Worm (Caenorhabditis elegans) whole organism, L4 larva: ENCODE measurements around the gene T23F2.5.

Experiments
- D1046.2 ChIP-seq: fragments of 200-800 bp; sonication (Bioruptor generic); IDR thresholded peaks from 2 replicates; pipeline ENCODE4 v1.3.6; 2022; ENCODE audit warnings: missing genetic modification characterization, missing compliant biosample characterization
- F10B5.3 ChIP-seq: sonication (generic microtip); optimal IDR thresholded peaks from 2 replicates; lab custom pipeline; 2016; ENCODE audit warnings: mild to moderate bottlenecking, missing genetic modification characterization, missing compliant biosample characterization
- F37D6.2 ChIP-seq: sonication (generic microtip); optimal IDR thresholded peaks from 2 replicates; lab custom pipeline; 2016; ENCODE audit warnings: mild to moderate bottlenecking, missing genetic modification characterization, missing compliant biosample characterization
- F44E2.7 ChIP-seq: fragments of 200-800 bp; sonication (Bioruptor generic); IDR thresholded peaks from 2 replicates; pipeline ENCODE4 v2.1.2; 2022; ENCODE audit warnings: missing genetic modification characterization, missing compliant biosample characterization
- R02D3.7 ChIP-seq: fragments of 150-350 bp; sonication (generic microtip); optimal IDR thresholded peaks from 3 replicates; lab custom pipeline; 2014; ENCODE audit warnings: missing biosample characterization, missing genetic modification characterization
- T20F7.1 ChIP-seq: fragments of 200-800 bp; sonication (Bioruptor generic); optimal IDR thresholded peaks from 2 replicates; lab custom pipeline; 2018; ENCODE audit warnings: mild to moderate bottlenecking, missing genetic modification characterization, missing compliant biosample characterization
- ZK337.2 ChIP-seq: fragments of 200-800 bp; sonication (Bioruptor generic); IDR thresholded peaks from 2 replicates; pipeline ENCODE4 v1.3.6; 2022; ENCODE audit warnings: missing genetic modification reagents, missing genetic modification characterization, missing compliant biosample characterization
- aha-1 ChIP-seq: fragments of 150-350 bp; peaks from one replicate; lab custom pipeline; 2014; ENCODE audit warnings: missing biosample characterization, missing genetic modification characterization
- aly-2 ChIP-seq: sonication (generic microtip); optimal IDR thresholded peaks from 2 replicates; lab custom pipeline; 2018; ENCODE audit warnings: missing biosample characterization, missing genetic modification characterization
- ama-1 ChIP-seq: fragments of 150-350 bp; optimal IDR thresholded peaks from 2 replicates; lab custom pipeline; 2014; ENCODE audit warnings: inconsistent platforms, mixed read lengths
- ceh-20 ChIP-seq: fragments of 200-800 bp; sonication (Bioruptor generic); IDR thresholded peaks from 2 replicates; pipeline ENCODE4 v1.3.6; 2022; ENCODE audit warnings: missing genetic modification reagents, missing genetic modification characterization, missing compliant biosample characterization
- ceh-28 ChIP-seq: fragments of 150-350 bp; optimal IDR thresholded peaks from 2 replicates; lab custom pipeline; 2014; ENCODE audit warnings: missing biosample characterization, missing genetic modification reagents, missing genetic modification characterization
- ceh-32 ChIP-seq: sonication (generic microtip); optimal IDR thresholded peaks from 2 replicates; lab custom pipeline; 2016; ENCODE audit warnings: mild to moderate bottlenecking, missing genetic modification characterization, missing compliant biosample characterization; ENCODE audit not compliant: poor library complexity
- ceh-82 ChIP-seq: sonication (generic microtip); optimal IDR thresholded peaks from 2 replicates; lab custom pipeline; 2017; ENCODE audit warnings: missing biosample characterization, missing genetic modification characterization
- daf-16 ChIP-seq, 3 experiments: sonication (generic microtip); optimal IDR thresholded peaks; 2 replicates each; lab custom pipeline; 2016 to 2017; ENCODE audit warnings: missing genetic modification characterization in 3 of 3, missing genetic modification reagents in 3 of 3, mild to moderate bottlenecking in 2 of 3, missing compliant biosample characterization in 2 of 3, missing biosample characterization in 1 of 3, moderate library complexity in 1 of 3
- dmd-6 ChIP-seq: fragments of 200-800 bp; sonication (Bioruptor generic); IDR thresholded peaks from 2 replicates; pipeline ENCODE4 v1.3.6; 2022; ENCODE audit warnings: missing genetic modification reagents, missing genetic modification characterization, missing compliant biosample characterization
- duxl-1 ChIP-seq: sonication (generic microtip); optimal IDR thresholded peaks from 2 replicates; lab custom pipeline; 2016; ENCODE audit warnings: mild to moderate bottlenecking, missing genetic modification characterization, moderate library complexity, missing compliant biosample characterization; ENCODE audit not compliant: poor library complexity
- dve-1 ChIP-seq: sonication (generic microtip); optimal IDR thresholded peaks from 2 replicates; lab custom pipeline; 2017; ENCODE audit warnings: antibody characterized with exemption, mild to moderate bottlenecking, missing genetic modification characterization, missing compliant biosample characterization; ENCODE audit not compliant: insufficient read depth
- fkh-10 ChIP-seq: fragments of 150-350 bp; optimal IDR thresholded peaks from 2 replicates; lab custom pipeline; 2014; ENCODE audit warnings: missing biosample characterization, missing genetic modification reagents, missing genetic modification characterization
- fos-1 ChIP-seq: fragments of 150-350 bp; optimal IDR thresholded peaks from 2 replicates; lab custom pipeline; 2014; ENCODE audit warnings: missing biosample characterization, missing genetic modification characterization
- hif-1 ChIP-seq, 2 experiments: sonication (generic microtip); optimal IDR thresholded peaks; 2 replicates each; lab custom pipeline; 2016 to 2017; ENCODE audit warnings: missing compliant biosample characterization in 2 of 2, missing genetic modification characterization in 2 of 2, missing genetic modification reagents in 2 of 2, missing genotype in 2 of 2, mild to moderate bottlenecking in 1 of 2
- hlh-30 ChIP-seq: sonication (generic microtip); optimal IDR thresholded peaks from 2 replicates; lab custom pipeline; 2017; ENCODE audit warnings: antibody characterized with exemption, mild to moderate bottlenecking, missing genetic modification characterization, missing compliant biosample characterization; ENCODE audit not compliant: insufficient read depth
- hmg-1.1 ChIP-seq: fragments of 200-800 bp; sonication (Bioruptor generic); IDR thresholded peaks from 2 replicates; pipeline ENCODE4 v1.3.6; 2022; ENCODE audit warnings: missing genetic modification reagents, missing genetic modification characterization, missing compliant biosample characterization
- lin-1 ChIP-seq: fragments of 200-800 bp; sonication (Bioruptor generic); IDR thresholded peaks from 2 replicates; pipeline ENCODE4 v1.3.6; 2022; ENCODE audit warnings: missing genetic modification reagents, missing genetic modification characterization, missing compliant biosample characterization
- lin-15B ChIP-seq: fragments of 150-350 bp; sonication (generic microtip); optimal IDR thresholded peaks from 3 replicates; lab custom pipeline; 2014; ENCODE audit warnings: missing biosample characterization, missing genetic modification characterization
- lin-39 ChIP-seq: fragments of 150-350 bp; optimal IDR thresholded peaks from 2 replicates; lab custom pipeline; 2014; ENCODE audit warnings: missing biosample characterization, missing genetic modification reagents, missing genetic modification characterization
- lsy-2 ChIP-seq, 2 experiments: fragments of 150-350 bp in 1 of 2; sonication (generic microtip) in 1 of 2; optimal IDR thresholded peaks; 2 replicates each; lab custom pipeline; 2014 to 2017; ENCODE audit warnings: missing biosample characterization in 2 of 2, missing genetic modification characterization in 2 of 2
- madf-5 ChIP-seq, 2 experiments: fragments of 200-800 bp; sonication (Bioruptor generic); IDR thresholded peaks; 2 replicates each; pipeline ENCODE4 v1.3.6; 2022; ENCODE audit warnings: missing compliant biosample characterization in 2 of 2, missing genetic modification characterization in 2 of 2
- madf-9 ChIP-seq: fragments of 200-800 bp; sonication (Bioruptor generic); conservative IDR thresholded peaks from 2 replicates; pipeline ENCODE4 v1.3.6; 2022; ENCODE audit warnings: missing genetic modification reagents, missing genetic modification characterization, missing compliant biosample characterization
- mep-1 ChIP-seq: fragments of 150-350 bp; sonication (generic microtip); optimal IDR thresholded peaks from 3 replicates; lab custom pipeline; 2014; ENCODE audit warnings: missing biosample characterization, missing genetic modification characterization
- mes-2 ChIP-seq: sonication (generic microtip); optimal IDR thresholded peaks from 2 replicates; lab custom pipeline; 2016; ENCODE audit warnings: missing genotype, mild to moderate bottlenecking, missing genetic modification characterization, missing compliant biosample characterization; ENCODE audit not compliant: poor library complexity, severe bottlenecking
- mxl-3 ChIP-seq: fragments of 200-800 bp; sonication (Bioruptor generic); optimal IDR thresholded peaks from 2 replicates; lab custom pipeline; 2018; ENCODE audit warnings: mild to moderate bottlenecking, missing genetic modification characterization, missing compliant biosample characterization
- nhr-11 ChIP-seq: fragments of 150-350 bp; optimal IDR thresholded peaks from 2 replicates; lab custom pipeline; 2014; ENCODE audit warnings: missing biosample characterization, missing genetic modification characterization
- nhr-42 ChIP-seq: fragments of 200-800 bp; sonication (Bioruptor generic); IDR thresholded peaks from 2 replicates; pipeline ENCODE4 v1.3.6; 2022; ENCODE audit warnings: missing genetic modification characterization, missing compliant biosample characterization
- pha-4 ChIP-seq, 2 experiments: fragments of 150-350 bp in 1 of 2; fragments of 200-800 bp in 1 of 2; sonication (Bioruptor generic) in 1 of 2; IDR thresholded peaks in 1 of 2; optimal IDR thresholded peaks in 1 of 2; 2 replicates each; pipeline versions ENCODE4 v1.3.6 to Lab custom; 2014 to 2022; ENCODE audit warnings: missing genetic modification characterization in 2 of 2, missing genetic modification reagents in 2 of 2, missing biosample characterization in 1 of 2, missing compliant biosample characterization in 1 of 2
- pqm-1 ChIP-seq: sonication (generic microtip); optimal IDR thresholded peaks from 2 replicates; lab custom pipeline; 2017; ENCODE audit warnings: missing biosample characterization, missing genetic modification characterization
- sdz-12 ChIP-seq: fragments of 200-800 bp; sonication (Bioruptor generic); optimal IDR thresholded peaks from 2 replicates; lab custom pipeline; 2018; ENCODE audit warnings: mild to moderate bottlenecking, missing genetic modification characterization, missing compliant biosample characterization
- skn-1 ChIP-seq: fragments of 150-350 bp; optimal IDR thresholded peaks from 2 replicates; lab custom pipeline; 2014; ENCODE audit warnings: missing biosample characterization, missing genetic modification characterization
- spr-1 ChIP-seq: sonication (generic microtip); optimal IDR thresholded peaks from 2 replicates; lab custom pipeline; 2016; ENCODE audit warnings: mild to moderate bottlenecking, missing genetic modification characterization, missing compliant biosample characterization
- spr-3 ChIP-seq: fragments of 200-800 bp; sonication (Bioruptor generic); optimal IDR thresholded peaks from 2 replicates; lab custom pipeline; 2018; ENCODE audit warnings: mild to moderate bottlenecking, missing genetic modification characterization, missing compliant biosample characterization
- unc-130 ChIP-seq: sonication (generic microtip); optimal IDR thresholded peaks from 2 replicates; lab custom pipeline; 2016; ENCODE audit warnings: missing genetic modification reagents, missing genetic modification characterization, missing compliant biosample characterization
- unc-62 ChIP-seq, 3 experiments: fragments of 150-350 bp in 1 of 3; sonication (generic microtip); optimal IDR thresholded peaks in 2 of 3; peaks in 1 of 3; 1 replicate in 1 of 3; 2 replicates in 2 of 3; lab custom pipeline; 2014 to 2017; ENCODE audit warnings: missing biosample characterization in 3 of 3, missing genetic modification characterization in 3 of 3, missing genetic modification reagents in 3 of 3, missing genotype in 1 of 3

The T23F2.5 gene

ce11 chrX:5489538-5489937 is 27.4 kb downstream of the T23F2.5 start, which contains the start of gene F55D1.1:
TSS of gene F55D1.1 (plus strand) at chrX:5489838.
- TF ChIP-seq mxl-3 (GFP tag; lab: Kevin White, UChicago) (no peak), R02D3.7 (no peak), ceh-28 (no peak), fos-1 (tag; lab: Kevin White, UChicago) (no peak), mes-2 (tag; lab: Kevin White, UChicago) (no peak), T20F7.1 (GFP tag; lab: Kevin White, UChicago) (no peak), spr-3 (GFP tag; lab: Kevin White, UChicago) (no peak), duxl-1 (tag; lab: Kevin White, UChicago) (no peak)

ce11 chrX:5488867-5489266 is 28.1 kb downstream of the T23F2.5 start:
- TF ChIP-seq hlh-30 (tag; lab: Kevin White, UChicago), result no peak
- TF ChIP-seq dve-1, result no peak
- TF ChIP-seq unc-62 (GFP tag; optimal IDR thresholded peaks at IDR 0.05 in 1 of 2; lab: Kevin White, UChicago), result no peak
- TF ChIP-seq unc-62 (tag; optimal IDR thresholded peaks at IDR 0.05; lab: Kevin White, UChicago), result no peak
- no peak for TF ChIP-seq ceh-20 (GFP tag; lab: Robert Waterston, UW)
- no peak for TF ChIP-seq D1046.2 (GFP tag; lab: Robert Waterston, UW)
- no peak for TF ChIP-seq spr-1 (tag; lab: Kevin White, UChicago)
- no peak for TF ChIP-seq R02D3.7
- no peak for TF ChIP-seq F10B5.3 (tag; lab: Kevin White, UChicago)
- TF ChIP-seq skn-1, result no peak
- TF ChIP-seq lin-39 (tag; lab: Kevin White, UChicago), result no peak
- no peak for TF ChIP-seq nhr-11 (tag; lab: Kevin White, UChicago)
- TF ChIP-seq madf-5 (GFP tag; IDR thresholded peaks at IDR 0.05; lab: Robert Waterston, UW), result no peak
- no peak for TF ChIP-seq F44E2.7 (GFP tag; lab: Robert Waterston, UW)
- TF ChIP-seq aly-2, result no peak
- TF ChIP-seq ceh-82, result no peak
- no peak for TF ChIP-seq madf-9 (GFP tag; lab: Robert Waterston, UW)
- no peak for TF ChIP-seq lin-15B (tag; lab: Kevin White, UChicago)
- TF ChIP-seq ZK337.2, result no peak
- TF ChIP-seq sdz-12 (GFP tag; lab: Kevin White, UChicago), result no peak

- peak; percentile 57 for TF ChIP-seq aha-1 (tag; lab: Kevin White, UChicago)
- TF ChIP-seq dmd-6 (GFP tag; lab: Robert Waterston, UW), result no peak
- TF ChIP-seq unc-62 (GFP tag; optimal IDR thresholded peaks at IDR 0.05 in 1 of 2; lab: Kevin White, UChicago), result peak in 1 of 2 experiments; percentile 81
- TF ChIP-seq unc-62 (tag; optimal IDR thresholded peaks at IDR 0.05; lab: Kevin White, UChicago), result no peak
- no peak for TF ChIP-seq pqm-1 (tag; lab: Kevin White, UChicago)
- peak in 1 of 2 experiments; percentile 30 for TF ChIP-seq lsy-2 (tag; optimal IDR thresholded peaks at IDR 0.05; lab: Kevin White, UChicago)
- TF ChIP-seq mep-1 (tag; lab: Kevin White, UChicago), result peak; percentile 38
- no peak for TF ChIP-seq daf-16 (GFP tag; optimal IDR thresholded peaks at IDR 0.05; lab: Kevin White, UChicago)
- peak; percentile 14 for TF ChIP-seq daf-16 (tag; optimal IDR thresholded peaks at IDR 0.05; lab: Kevin White, UChicago)
- TF ChIP-seq mes-2 (tag; lab: Kevin White, UChicago), result peak; percentile 61
Observed at ce11 chrX:5485931-5486537, 30.9 kb downstream of the T23F2.5 start, which contains the start of gene C25F6.1. TSS of gene C25F6.1 (plus strand) at chrX:5486487.

- TF ChIP-seq F37D6.2 (tag; lab: Kevin White, UChicago) (peak; percentile 16), lin-1 (GFP tag; lab: Robert Waterston, UW) (no peak; the same call in 1 of the 2 replicates), hif-1 (tag; optimal IDR thresholded peaks at IDR 0.05; lab: Kevin White, UChicago) (no peak), ceh-32 (tag; lab: Kevin White, UChicago) (no peak), hmg-1.1 (0 out of 2 replicates have a peak, but pooled peaks have one; percentile 8), ama-1 (lab: Kevin White, UChicago) (no peak), pha-4 (GFP tag; IDR thresholded peaks at IDR 0.05; lab: Robert Waterston, UW) (no peak; the same call in 1 of the 2 replicates), pha-4 (tag; optimal IDR thresholded peaks at IDR 0.05; lab: Kevin White, UChicago) (no peak), mes-2 (tag; lab: Kevin White, UChicago) (peak; percentile 57), nhr-42 (GFP tag; lab: Robert Waterston, UW) (0 out of 2 replicates have a peak, but pooled peaks have one; percentile 9), unc-130 (GFP tag; lab: Kevin White, UChicago) (no peak), fkh-10 (GFP tag; lab: Kevin White, UChicago) (no peak)
Observed at ce11 chrX:5485284-5485927, 31.6 kb downstream of the T23F2.5 start.
